Worm (Caenorhabditis elegans) whole organism, mixed stage, embryonic: ENCODE measurements around the gene AH10.4.
A peak's percentile ranks its signal among the peaks of the same experiment; 100 is the strongest.

Experiments used
- M03D4.4 ChIP-seq: sonication (generic microtip); optimal IDR thresholded peaks from 2 replicates; lab custom pipeline; 2017; ENCODE audit warnings: mild to moderate bottlenecking, missing genetic modification characterization, missing compliant biosample characterization
- bed-3 ChIP-seq: fragments of 200-800 bp; sonication (Bioruptor generic); optimal IDR thresholded peaks from 3 replicates; lab custom pipeline; 2018; ENCODE audit warnings: mild to moderate bottlenecking, missing genetic modification characterization, moderate library complexity, missing compliant biosample characterization
- blmp-1 ChIP-seq: fragments of 150-350 bp; optimal IDR thresholded peaks from 2 replicates; lab custom pipeline; 2014; ENCODE audit warnings: missing biosample characterization, missing genetic modification characterization
- ceh-39 ChIP-seq: fragments of 150-350 bp; optimal IDR thresholded peaks from 2 replicates; lab custom pipeline; 2014; ENCODE audit warnings: missing biosample characterization, missing genetic modification characterization
- ceh-43 ChIP-seq: fragments of 200-800 bp; sonication (Bioruptor generic); optimal IDR thresholded peaks from 2 replicates; lab custom pipeline; 2018; ENCODE audit warnings: mild to moderate bottlenecking, missing genetic modification characterization, moderate library complexity, missing compliant biosample characterization
- ceh-83 ChIP-seq: fragments of 200-800 bp; sonication (Bioruptor generic); optimal IDR thresholded peaks from 2 replicates; lab custom pipeline; 2018; ENCODE audit warnings: mild to moderate bottlenecking, missing genetic modification characterization, missing compliant biosample characterization
- ces-1 ChIP-seq: fragments of 150-350 bp; optimal IDR thresholded peaks from 2 replicates; lab custom pipeline; 2014; ENCODE audit warnings: missing biosample characterization, missing genetic modification reagents, missing genetic modification characterization
- cnd-1 ChIP-seq: fragments of 200-800 bp; sonication (Bioruptor generic); optimal IDR thresholded peaks from 2 replicates; lab custom pipeline; 2018; ENCODE audit warnings: mild to moderate bottlenecking, missing genetic modification characterization, missing compliant biosample characterization
- drap-1 ChIP-seq: fragments of 200-800 bp; sonication (Bioruptor generic); optimal IDR thresholded peaks from 3 replicates; lab custom pipeline; 2018; ENCODE audit warnings: mild to moderate bottlenecking, missing genetic modification characterization, missing compliant biosample characterization
- elt-1 ChIP-seq: sonication (generic microtip); optimal IDR thresholded peaks from 2 replicates; lab custom pipeline; 2017; ENCODE audit warnings: missing genetic modification characterization, mild to moderate bottlenecking, missing compliant biosample characterization, antibody characterized with exemption, moderate library complexity, borderline replicate concordance; ENCODE audit not compliant: insufficient read depth
- elt-3 ChIP-seq: fragments of 150-350 bp; optimal IDR thresholded peaks from 2 replicates; lab custom pipeline; 2014; ENCODE audit warnings: missing biosample characterization, missing genetic modification characterization
- flh-1 ChIP-seq: fragments of 200-800 bp; sonication (Bioruptor generic); optimal IDR thresholded peaks from 2 replicates; lab custom pipeline; 2018; ENCODE audit warnings: mild to moderate bottlenecking, missing genetic modification characterization, moderate library complexity, missing compliant biosample characterization
- ham-2 ChIP-seq: fragments of 200-800 bp; sonication (Bioruptor generic); optimal IDR thresholded peaks from 2 replicates; lab custom pipeline; 2018; ENCODE audit warnings: mild to moderate bottlenecking, missing genetic modification characterization, missing compliant biosample characterization
- hlh-1 ChIP-seq: fragments of 150-350 bp; optimal IDR thresholded peaks from 2 replicates; lab custom pipeline; 2014; ENCODE audit warnings: missing biosample characterization, missing genetic modification reagents, missing genetic modification characterization
- lin-13 ChIP-seq: fragments of 150-350 bp; optimal IDR thresholded peaks from 2 replicates; lab custom pipeline; 2014; ENCODE audit warnings: missing biosample characterization, missing genetic modification characterization
- lsy-2 ChIP-seq: fragments of 150-350 bp; optimal IDR thresholded peaks from 2 replicates; lab custom pipeline; 2014; ENCODE audit warnings: missing biosample characterization, missing genetic modification characterization
- mab-5 ChIP-seq: fragments of 150-350 bp; optimal IDR thresholded peaks from 2 replicates; lab custom pipeline; 2014; ENCODE audit warnings: missing biosample characterization, missing genetic modification characterization
- mep-1 ChIP-seq: fragments of 150-350 bp; optimal IDR thresholded peaks from 2 replicates; lab custom pipeline; 2017; ENCODE audit warnings: missing biosample characterization, missing genetic modification reagents, missing genetic modification characterization, inconsistent platforms
- nhr-12 ChIP-seq: fragments of 150-350 bp; optimal IDR thresholded peaks from 2 replicates; lab custom pipeline; 2014; ENCODE audit warnings: missing biosample characterization, missing genetic modification characterization
- nhr-2 ChIP-seq: fragments of 150-350 bp; optimal IDR thresholded peaks from 2 replicates; lab custom pipeline; 2014; ENCODE audit warnings: missing biosample characterization, missing genetic modification characterization
- nhr-28 ChIP-seq: fragments of 150-350 bp; optimal IDR thresholded peaks from 2 replicates; lab custom pipeline; 2014; ENCODE audit warnings: missing biosample characterization, missing genetic modification characterization
- nhr-76 ChIP-seq: sonication (generic microtip); optimal IDR thresholded peaks from 2 replicates; lab custom pipeline; 2017; ENCODE audit warnings: missing biosample characterization, missing genetic modification characterization
- pha-4 ChIP-seq: fragments of 150-350 bp; optimal IDR thresholded peaks from 2 replicates; lab custom pipeline; 2018; ENCODE audit warnings: missing biosample characterization, missing genetic modification reagents, missing genetic modification characterization
- sem-2 ChIP-seq: fragments of 200-800 bp; sonication (Bioruptor generic); optimal IDR thresholded peaks from 2 replicates; lab custom pipeline; 2018; ENCODE audit warnings: mild to moderate bottlenecking, missing genetic modification characterization, missing compliant biosample characterization
- snpc-4 ChIP-seq: fragments of 150-350 bp; optimal IDR thresholded peaks from 2 replicates; lab custom pipeline; 2014; ENCODE audit warnings: missing biosample characterization, missing genetic modification characterization
- sptf-1 ChIP-seq: sonication (generic microtip); optimal IDR thresholded peaks from 2 replicates; lab custom pipeline; 2017; ENCODE audit warnings: mild to moderate bottlenecking, missing genetic modification characterization, moderate library complexity, missing compliant biosample characterization
- unc-120 ChIP-seq: sonication (generic microtip); optimal IDR thresholded peaks from 2 replicates; lab custom pipeline; 2017; ENCODE audit warnings: missing genetic modification characterization, missing compliant biosample characterization; ENCODE audit not compliant: poor library complexity, severe bottlenecking
- unc-39 ChIP-seq: fragments of 150-350 bp; optimal IDR thresholded peaks from 2 replicates; lab custom pipeline; 2014; ENCODE audit warnings: missing biosample characterization, missing genetic modification characterization
- unc-62 ChIP-seq: fragments of 150-350 bp; optimal IDR thresholded peaks from 2 replicates; lab custom pipeline; 2014; ENCODE audit warnings: missing biosample characterization, missing genetic modification reagents, missing genetic modification characterization
- ztf-11 ChIP-seq: fragments of 150-350 bp; optimal IDR thresholded peaks from 2 replicates; lab custom pipeline; 2014; ENCODE audit warnings: missing biosample characterization, missing genetic modification characterization

Gene AH10.4

ce11 chrV:14100886-14101285 lies 36.8 kb downstream of the AH10.4 start, which contains the start of gene D1086.12:
TSS of gene D1086.12 (plus strand) at chrV:14101186.
- no peak for TF ChIP-seq ham-2 (GFP tag; lab: Kevin White, UChicago)
- TF ChIP-seq lin-13 (tag; lab: Kevin White, UChicago), result no peak
- TF ChIP-seq ceh-39 (tag; lab: Kevin White, UChicago), result no peak
- peak; percentile 90 for TF ChIP-seq hlh-1 (tag; lab: Kevin White, UChicago)

ce11 chrV:14098519-14098918 lies 39.1 kb downstream of the AH10.4 start, which contains the start of the genes D1086.2 and D1086.1:
TSS of gene D1086.2 (minus strand) at chrV:14098668.
TSS of gene D1086.1 (plus strand) at chrV:14098858.
- TF ChIP-seq pha-4 (tag; lab: Kevin White, UChicago) (no peak), cnd-1 (tag; lab: Kevin White, UChicago) (no peak)
- TF ChIP-seq, all 35 proteins: peak for 0

ce11 chrV:14097358-14097757 lies 40.3 kb downstream of the AH10.4 start:
- TF ChIP-seq ces-1 (GFP tag; lab: Kevin White, UChicago) (no peak), nhr-28 (tag; lab: Kevin White, UChicago) (no peak), elt-3 (tag; lab: Kevin White, UChicago) (no peak), mep-1 (tag; lab: Kevin White, UChicago) (no peak), lin-13 (tag; lab: Kevin White, UChicago) (no peak), M03D4.4 (tag; lab: Kevin White, UChicago) (no peak), ceh-43 (GFP tag; lab: Kevin White, UChicago) (no peak), unc-39 (no peak), flh-1 (GFP tag; lab: Kevin White, UChicago) (no peak), unc-120 (tag; lab: Kevin White, UChicago) (no peak), nhr-2 (tag; lab: Kevin White, UChicago) (no peak), ham-2 (GFP tag; lab: Kevin White, UChicago) (no peak), snpc-4 (tag; lab: Kevin White, UChicago) (no peak), ztf-11 (tag; lab: Kevin White, UChicago) (no peak), ceh-39 (tag; lab: Kevin White, UChicago) (no peak), mab-5 (tag; lab: Kevin White, UChicago) (no peak)

ce11 chrV:14094953-14095352 lies 42.7 kb downstream of the AH10.4 start:
- TF ChIP-seq sem-2 (no peak), ceh-83 (GFP tag; lab: Kevin White, UChicago) (no peak), nhr-12 (tag; lab: Kevin White, UChicago) (no peak), unc-62 (GFP tag; lab: Kevin White, UChicago) (peak; percentile 26)
- TF ChIP-seq, all 35 proteins: peak for 1

ce11 chrV:14094546-14094945 lies 43.1 kb downstream of the AH10.4 start:
- TF ChIP-seq ces-1 (GFP tag; lab: Kevin White, UChicago), result no peak
- TF ChIP-seq sptf-1 (tag; lab: Kevin White, UChicago), result no peak
- TF ChIP-seq ham-2 (GFP tag; lab: Kevin White, UChicago), result no peak
- TF ChIP-seq nhr-12 (tag; lab: Kevin White, UChicago), result no peak
- TF ChIP-seq lsy-2 (tag; lab: Kevin White, UChicago), result no peak
- TF ChIP-seq elt-1 (tag; lab: Kevin White, UChicago), result no peak
- TF ChIP-seq flh-1 (GFP tag; lab: Kevin White, UChicago), result no peak
- TF ChIP-seq bed-3, result no peak
- TF ChIP-seq mep-1 (tag; lab: Kevin White, UChicago), result no peak
- TF ChIP-seq ceh-43 (GFP tag; lab: Kevin White, UChicago), result no peak
- no peak for TF ChIP-seq ztf-11 (tag; lab: Kevin White, UChicago)

ce11 chrV:14093805-14094204 lies 43.9 kb downstream of the AH10.4 start, which contains the start of gene D1086.8:
TSS of gene D1086.8 (plus strand) at chrV:14094105.
- no peak for TF ChIP-seq unc-120 (tag; lab: Kevin White, UChicago)
- TF ChIP-seq ceh-39 (tag; lab: Kevin White, UChicago), result no peak
- TF ChIP-seq drap-1 (GFP tag; lab: Kevin White, UChicago), result no peak
- no peak for TF ChIP-seq hlh-1 (tag; lab: Kevin White, UChicago)
- no peak for TF ChIP-seq ceh-43 (GFP tag; lab: Kevin White, UChicago)
- no peak for TF ChIP-seq elt-1 (tag; lab: Kevin White, UChicago)
- no peak for TF ChIP-seq ces-1 (GFP tag; lab: Kevin White, UChicago)
- TF ChIP-seq ceh-83 (GFP tag; lab: Kevin White, UChicago), result no peak
- no peak for TF ChIP-seq sptf-1 (tag; lab: Kevin White, UChicago)
- TF ChIP-seq nhr-76 (tag; lab: Kevin White, UChicago), result no peak
- no peak for TF ChIP-seq cnd-1 (tag; lab: Kevin White, UChicago)
- no peak for TF ChIP-seq blmp-1 (tag; lab: Kevin White, UChicago)
- no peak for TF ChIP-seq bed-3
- TF ChIP-seq ham-2 (GFP tag; lab: Kevin White, UChicago), result no peak
- TF ChIP-seq M03D4.4 (tag; lab: Kevin White, UChicago), result no peak
